Worm (Caenorhabditis elegans) whole organism, early embryonic: ENCODE measurements around the gene glb-31.

Experiments
- B0310.2 ChIP-seq: sonication (generic microtip); optimal IDR thresholded peaks from 2 replicates; lab custom pipeline; 2016; ENCODE audit warnings: mild to moderate bottlenecking, missing genetic modification characterization, missing compliant biosample characterization
- F13C5.2 ChIP-seq: sonication (generic microtip); optimal IDR thresholded peaks from 2 replicates; lab custom pipeline; 2017; ENCODE audit warnings: mild to moderate bottlenecking, missing genetic modification characterization, inconsistent platforms, missing compliant biosample characterization
- aly-1 ChIP-seq: sonication (generic microtip); optimal IDR thresholded peaks from 2 replicates; lab custom pipeline; 2016; ENCODE audit warnings: missing genetic modification characterization, missing compliant biosample characterization
- ama-1 ChIP-seq: fragments of 150-350 bp; optimal IDR thresholded peaks from 2 replicates; lab custom pipeline; 2014
- ceh-13 ChIP-seq: fragments of 200-800 bp; sonication (Bioruptor generic); optimal IDR thresholded peaks from 2 replicates; lab custom pipeline; 2018; ENCODE audit warnings: mild to moderate bottlenecking, missing genetic modification characterization, missing compliant biosample characterization
- ceh-36 ChIP-seq: sonication (generic microtip); optimal IDR thresholded peaks from 2 replicates; lab custom pipeline; 2016; ENCODE audit warnings: missing genetic modification characterization, inconsistent platforms, missing compliant biosample characterization
- ets-7 ChIP-seq: sonication (generic microtip); optimal IDR thresholded peaks from 2 replicates; lab custom pipeline; 2016; ENCODE audit warnings: missing genotype, missing genetic modification characterization, missing compliant biosample characterization
- flt-1 ChIP-seq: fragments of 200-800 bp; sonication (Bioruptor generic); IDR thresholded peaks from 2 replicates; pipeline ENCODE4 v1.3.6; 2022; ENCODE audit warnings: missing genetic modification characterization, missing compliant biosample characterization
- hmbx-1 ChIP-seq: sonication (generic microtip); optimal IDR thresholded peaks from 2 replicates; lab custom pipeline; 2016; ENCODE audit warnings: mild to moderate bottlenecking, missing genetic modification characterization, missing compliant biosample characterization
- hmg-4 ChIP-seq: fragments of 200-800 bp; sonication (Bioruptor generic); optimal IDR thresholded peaks from 2 replicates; lab custom pipeline; 2018; ENCODE audit warnings: mild to moderate bottlenecking, missing genetic modification characterization, missing compliant biosample characterization
- hnd-1 ChIP-seq: sonication (generic microtip); optimal IDR thresholded peaks from 2 replicates; lab custom pipeline; 2016; ENCODE audit warnings: missing genetic modification characterization, missing compliant biosample characterization
- pes-1 ChIP-seq: fragments of 200-800 bp; sonication (Bioruptor generic); IDR thresholded peaks from 2 replicates; pipeline ENCODE4 v1.3.6; 2022; ENCODE audit warnings: missing genetic modification reagents, missing genetic modification characterization, missing compliant biosample characterization
- scrt-1 ChIP-seq: fragments of 200-800 bp; sonication (Bioruptor generic); IDR thresholded peaks from 2 replicates; pipeline ENCODE4 v1.3.6; 2022; ENCODE audit warnings: missing genetic modification characterization, missing compliant biosample characterization
- sea-1 ChIP-seq: fragments of 200-800 bp; sonication (Bioruptor generic); conservative IDR thresholded peaks from 2 replicates; pipeline ENCODE4 v1.3.6; 2022; ENCODE audit warnings: missing genetic modification characterization, missing compliant biosample characterization
- tbx-11 ChIP-seq: fragments of 200-800 bp; sonication (Bioruptor generic); IDR thresholded peaks from 2 replicates; pipeline ENCODE4 v1.3.6; 2022; ENCODE audit warnings: missing genetic modification characterization, missing compliant biosample characterization
- tbx-37 ChIP-seq: fragments of 200-800 bp; sonication (Bioruptor generic); conservative IDR thresholded peaks from 2 replicates; pipeline ENCODE4 v1.3.6; 2022; ENCODE audit warnings: missing genetic modification reagents, missing genetic modification characterization, missing compliant biosample characterization
- tra-4 ChIP-seq: sonication (generic microtip); optimal IDR thresholded peaks from 2 replicates; lab custom pipeline; 2017; ENCODE audit warnings: missing genetic modification characterization, missing compliant biosample characterization

The glb-31 gene

DNA sequence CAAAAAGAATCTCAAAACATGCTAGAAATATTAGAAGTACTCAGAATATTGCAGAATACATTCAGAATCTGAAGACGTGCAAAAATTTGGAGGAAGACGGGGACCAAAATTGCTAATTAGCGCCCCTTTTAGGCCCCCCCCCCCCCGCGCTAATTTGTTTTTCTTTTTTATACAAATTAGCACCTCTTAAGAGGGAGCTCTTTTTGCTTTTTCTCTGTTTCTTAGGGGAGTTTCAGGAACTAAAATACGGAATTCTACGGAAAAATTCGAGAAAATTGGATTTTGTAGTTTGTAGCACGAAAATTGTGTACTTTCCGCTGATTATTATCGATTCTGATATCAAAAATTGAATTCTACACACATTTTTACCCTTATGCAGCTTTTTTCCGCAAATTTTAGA, at the start of gene glb-31:
TSS of gene glb-31 (minus strand) at position 101 of the 400 bp plus-strand sequence.
- TF ChIP-seq ama-1 (lab: Kevin White, UChicago) (no peak), B0310.2 (tag; lab: Kevin White, UChicago) (no peak), hmbx-1 (no peak), ets-7 (tag; lab: Kevin White, UChicago) (no peak), flt-1 (GFP tag; lab: Robert Waterston, UW) (no peak), scrt-1 (GFP tag; lab: Robert Waterston, UW) (no peak), tra-4 (tag; lab: Kevin White, UChicago) (no peak), tbx-37 (no peak), aly-1 (tag; lab: Kevin White, UChicago) (no peak), tbx-11 (GFP tag; lab: Robert Waterston, UW) (no peak), F13C5.2 (tag; lab: Kevin White, UChicago) (no peak), pes-1 (no peak), hnd-1 (no peak), hmg-4 (no peak), ceh-13 (GFP tag; lab: Kevin White, UChicago) (no peak), ceh-36 (tag; lab: Kevin White, UChicago) (no peak)

DNA sequence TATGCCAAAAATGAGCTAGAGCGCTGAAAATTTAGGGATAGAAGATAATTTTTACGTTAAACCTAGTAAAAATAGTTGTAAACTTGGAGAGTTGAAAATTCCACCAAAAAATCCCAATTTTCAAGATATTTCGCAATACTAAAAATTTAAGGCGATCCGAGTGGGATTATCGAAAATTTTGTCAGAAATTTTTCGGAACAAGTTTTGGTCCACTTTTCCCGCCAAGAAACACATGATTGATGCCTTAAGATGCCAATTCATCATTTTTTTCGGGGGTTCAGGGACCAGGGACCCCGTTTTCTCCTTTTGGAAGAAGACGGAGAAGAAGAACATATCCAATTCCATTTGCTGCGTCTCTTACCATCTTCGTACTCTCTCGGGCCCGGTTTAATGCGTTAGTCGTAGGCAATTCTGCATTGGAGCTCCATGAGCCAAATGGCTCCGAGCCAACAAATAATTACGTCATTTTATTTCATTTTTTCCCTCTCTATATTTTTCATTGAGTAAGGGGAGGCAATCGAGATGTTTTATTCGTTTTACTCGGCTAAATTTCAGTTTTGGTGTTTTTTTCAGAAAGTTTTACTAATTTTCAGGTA, 43.2 kb upstream of the glb-31 start:
- TF ChIP-seq flt-1 (GFP tag; lab: Robert Waterston, UW) (no peak), scrt-1 (GFP tag; lab: Robert Waterston, UW) (no peak), F13C5.2 (tag; lab: Kevin White, UChicago) (no peak), ceh-36 (tag; lab: Kevin White, UChicago) (no peak), pes-1 (no peak), hmbx-1 (no peak), sea-1 (no peak), aly-1 (tag; lab: Kevin White, UChicago) (no peak)

DNA sequence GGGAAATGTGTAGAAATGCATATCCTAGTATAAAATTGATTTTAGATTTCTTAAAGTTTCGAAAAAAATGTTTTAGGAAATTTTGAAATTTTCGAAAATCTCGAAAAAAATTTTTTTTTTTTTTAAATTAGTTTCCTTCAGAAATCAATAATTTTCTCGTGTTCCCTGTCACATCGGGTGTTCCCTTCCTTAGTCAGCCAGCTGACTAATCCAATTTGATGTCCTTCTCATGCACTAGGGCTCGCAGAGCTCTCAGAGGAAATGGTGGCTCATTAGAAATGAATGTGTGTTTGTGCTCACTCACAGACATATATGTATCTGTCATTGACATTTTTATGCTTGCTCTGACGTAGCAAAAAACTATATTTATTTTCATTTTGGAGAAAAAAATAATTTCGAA, 42.3 kb upstream of the glb-31 start:
- TF ChIP-seq F13C5.2 (tag; lab: Kevin White, UChicago): no peak
- no peak for TF ChIP-seq B0310.2 (tag; lab: Kevin White, UChicago)
- no peak for TF ChIP-seq hmg-4
- no peak for TF ChIP-seq ceh-36 (tag; lab: Kevin White, UChicago)
- TF ChIP-seq hnd-1: no peak
- TF ChIP-seq tbx-11 (GFP tag; lab: Robert Waterston, UW): no peak
- no peak for TF ChIP-seq tbx-37
- no peak for TF ChIP-seq scrt-1 (GFP tag; lab: Robert Waterston, UW)
- TF ChIP-seq tra-4 (tag; lab: Kevin White, UChicago): no peak

DNA sequence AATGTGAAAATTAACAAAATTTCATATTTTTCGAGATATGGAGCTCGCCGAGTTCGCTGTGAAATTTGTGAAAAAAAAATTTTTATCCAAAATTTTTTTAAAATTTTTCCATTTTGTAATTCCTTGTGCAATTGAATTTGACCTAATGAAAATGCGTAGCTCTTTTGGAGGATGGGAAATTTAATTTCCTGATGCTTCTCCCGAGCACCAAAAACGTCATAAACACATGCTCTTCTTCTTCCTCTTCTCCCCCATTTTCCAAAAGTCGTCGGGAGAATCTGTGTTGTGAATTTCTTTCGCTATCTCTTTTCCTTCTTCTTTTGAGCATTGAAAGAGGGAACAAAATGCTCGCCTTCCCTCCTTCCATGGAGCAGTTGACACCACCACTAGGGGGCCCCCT, 40.0 kb upstream of the glb-31 start:
- TF ChIP-seq ceh-36 (tag; lab: Kevin White, UChicago) (no peak), hmbx-1 (no peak), ama-1 (lab: Kevin White, UChicago) (no peak), scrt-1 (GFP tag; lab: Robert Waterston, UW) (no peak), sea-1 (no peak), B0310.2 (tag; lab: Kevin White, UChicago) (no peak), hnd-1 (no peak), flt-1 (GFP tag; lab: Robert Waterston, UW) (no peak), aly-1 (tag; lab: Kevin White, UChicago) (no peak), F13C5.2 (tag; lab: Kevin White, UChicago) (no peak), ceh-13 (GFP tag; lab: Kevin White, UChicago) (no peak), tra-4 (tag; lab: Kevin White, UChicago) (no peak), pes-1 (no peak), ets-7 (tag; lab: Kevin White, UChicago) (no peak)

DNA sequence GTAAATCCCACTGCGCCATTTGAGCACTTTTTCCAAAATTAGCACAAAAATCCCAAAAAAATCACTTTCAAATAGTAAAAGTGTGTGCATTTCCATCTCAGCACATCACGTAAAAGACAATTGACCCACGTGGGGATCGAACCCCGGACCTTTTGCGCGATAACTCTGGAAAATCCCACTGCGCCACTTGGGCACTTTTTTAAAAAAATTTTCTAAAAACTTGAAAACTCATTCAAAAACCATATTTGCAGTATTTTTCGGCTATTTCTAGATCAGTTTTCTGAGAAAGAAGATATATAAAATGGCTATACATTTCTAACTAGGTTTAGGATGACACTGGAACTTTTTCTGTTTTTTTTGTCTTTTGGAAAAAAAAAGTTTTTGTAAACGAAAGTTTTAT, 38.6 kb upstream of the glb-31 start:
- TF ChIP-seq sea-1 (no peak), ceh-13 (GFP tag; lab: Kevin White, UChicago) (no peak), pes-1 (no peak), aly-1 (tag; lab: Kevin White, UChicago) (no peak), flt-1 (GFP tag; lab: Robert Waterston, UW) (no peak), hmbx-1 (no peak), tbx-37 (no peak), hmg-4 (no peak), ama-1 (lab: Kevin White, UChicago) (no peak), ceh-36 (tag; lab: Kevin White, UChicago) (no peak), scrt-1 (GFP tag; lab: Robert Waterston, UW) (no peak), tra-4 (tag; lab: Kevin White, UChicago) (no peak), tbx-11 (GFP tag; lab: Robert Waterston, UW) (no peak), hnd-1 (no peak), F13C5.2 (tag; lab: Kevin White, UChicago) (no peak), ets-7 (tag; lab: Kevin White, UChicago) (no peak)

DNA sequence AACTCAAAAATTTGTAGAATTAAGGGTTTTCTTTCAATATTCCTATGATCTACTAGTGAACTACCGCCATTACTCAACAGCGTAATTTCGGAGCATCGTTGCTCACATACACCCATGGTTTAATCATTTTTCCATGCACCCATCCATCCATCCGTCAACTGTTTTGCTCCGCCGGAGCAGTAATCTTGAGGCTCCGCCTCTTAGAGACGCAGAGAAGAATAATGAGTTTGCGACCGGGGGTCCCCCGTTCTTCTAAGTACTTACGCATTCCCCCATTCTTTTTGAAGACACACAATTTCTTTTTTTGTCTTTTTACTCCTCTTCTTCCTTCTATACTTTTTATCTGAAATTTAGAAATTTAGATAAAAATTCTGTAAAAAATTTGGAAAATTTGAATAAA, 36.7 kb upstream of the glb-31 start:
- TF ChIP-seq hmg-4: no peak
- no peak for TF ChIP-seq flt-1 (GFP tag; lab: Robert Waterston, UW)
- TF ChIP-seq hmbx-1: no peak
- no peak for TF ChIP-seq tra-4 (tag; lab: Kevin White, UChicago)
- no peak for TF ChIP-seq tbx-11 (GFP tag; lab: Robert Waterston, UW)
- TF ChIP-seq ama-1 (lab: Kevin White, UChicago): no peak
- TF ChIP-seq scrt-1 (GFP tag; lab: Robert Waterston, UW): no peak
- no peak for TF ChIP-seq ceh-36 (tag; lab: Kevin White, UChicago)
- TF ChIP-seq aly-1 (tag; lab: Kevin White, UChicago): no peak
- TF ChIP-seq ets-7 (tag; lab: Kevin White, UChicago): no peak
- no peak for TF ChIP-seq sea-1
- no peak for TF ChIP-seq pes-1
- no peak for TF ChIP-seq ceh-13 (GFP tag; lab: Kevin White, UChicago)
- TF ChIP-seq hnd-1: no peak
- TF ChIP-seq F13C5.2 (tag; lab: Kevin White, UChicago): no peak
- no peak for TF ChIP-seq tbx-37
- no peak for TF ChIP-seq B0310.2 (tag; lab: Kevin White, UChicago)

DNA sequence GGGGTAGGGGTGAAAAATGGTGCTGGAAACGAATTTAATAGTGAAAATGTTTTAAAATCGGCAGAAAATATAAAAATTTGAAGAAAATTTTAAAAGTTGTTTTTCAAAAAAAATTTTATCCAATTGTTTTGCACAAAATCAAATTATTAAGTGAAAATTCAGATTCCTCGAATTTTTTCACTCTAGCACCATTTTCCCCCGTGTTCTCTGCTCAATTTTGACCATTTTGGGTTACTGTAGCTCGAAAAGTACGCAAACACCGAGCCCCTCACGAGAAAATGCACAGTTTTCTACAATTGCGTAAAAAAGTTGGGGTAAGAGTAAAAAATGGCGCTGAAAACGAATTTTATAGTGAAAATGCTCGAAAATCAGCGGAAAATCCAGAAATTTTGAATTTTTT, 28.4 kb upstream of the glb-31 start:
- TF ChIP-seq hmg-4: no peak
- TF ChIP-seq scrt-1 (GFP tag; lab: Robert Waterston, UW): no peak
- TF ChIP-seq sea-1: no peak
- no peak for TF ChIP-seq F13C5.2 (tag; lab: Kevin White, UChicago)
- no peak for TF ChIP-seq tbx-37
- TF ChIP-seq ets-7 (tag; lab: Kevin White, UChicago): no peak
- no peak for TF ChIP-seq aly-1 (tag; lab: Kevin White, UChicago)
- TF ChIP-seq pes-1: no peak
